Fruit fly (Drosophila melanogaster): ENCODE measurements around the gene abd-A.

abd-A gene

DNA sequence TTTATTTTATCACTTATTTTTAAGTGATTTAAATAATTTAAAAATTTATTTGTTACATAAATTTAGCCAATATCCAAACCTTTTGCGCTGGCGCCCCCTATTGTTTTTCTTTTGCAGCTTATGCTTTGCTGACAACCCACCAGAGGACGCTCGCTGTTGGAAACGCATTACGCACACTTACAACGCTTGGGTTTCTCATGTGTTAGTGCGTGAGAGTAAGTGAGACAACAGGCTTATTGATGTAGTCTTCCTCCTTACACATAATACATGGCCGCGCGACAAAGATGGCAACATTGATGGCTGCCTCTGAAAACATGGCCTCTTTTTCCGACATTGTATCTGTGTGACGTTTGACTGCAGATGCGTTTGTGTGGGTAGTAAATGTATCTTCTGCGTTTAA lies 39.4 kb upstream of the abd-A start (continued):
- peak; percentile 74 for TF ChIP-seq NfI (GFP tag; optimal IDR thresholded peaks at IDR 0.05)
- peak; percentile 41 for TF ChIP-seq CG10267 (tag; optimal IDR thresholded peaks at IDR 0.05)
- peak; percentile 65 for TF ChIP-seq p53 (GFP tag; optimal IDR thresholded peaks at IDR 0.05)
- no peak for TF ChIP-seq CG4854 (GFP tag; optimal IDR thresholded peaks at IDR 0.05)
- peak; percentile 36 for TF ChIP-seq Optix (GFP tag; IDR thresholded peaks at IDR 0.05)
- TF ChIP-seq D19A (tag; optimal IDR thresholded peaks at IDR 0.05), result peak; percentile 14
- no peak for TF ChIP-seq Dll (GFP tag; IDR thresholded peaks at IDR 0.05; ENCODE audit: partially characterized antibody)
- peak; percentile 53 for TF ChIP-seq CG13775 (GFP tag; optimal IDR thresholded peaks at IDR 0.05)
- peak; percentile 57 for TF ChIP-seq CG30431 (GFP tag; optimal IDR thresholded peaks at IDR 0.05)
- TF ChIP-seq CG8089 (GFP tag; optimal IDR thresholded peaks at IDR 0.05), result peak; percentile 26
- TF ChIP-seq rib (GFP tag; IDR thresholded peaks at IDR 0.05), result 0 out of 2 replicates have a peak, but pooled peaks have one; percentile 28
- peak; percentile 72 for TF ChIP-seq CG17328 (GFP tag; IDR thresholded peaks at IDR 0.05)
- peak; percentile 72 for TF ChIP-seq sisA (GFP tag; IDR thresholded peaks at IDR 0.05)
- peak; percentile 92 for TF ChIP-seq Med (GFP tag)
- TF ChIP-seq nerfin-2 (GFP tag; IDR thresholded peaks at IDR 0.05; ENCODE audit: partially characterized antibody), result no peak
- TF ChIP-seq HLH4C (GFP tag; IDR thresholded peaks at IDR 0.05; ENCODE audit: partially characterized antibody), result no peak; the same call in 2 of the 3 replicates
- peak; percentile 87 for TF ChIP-seq Xbp1 (GFP tag; optimal IDR thresholded peaks at IDR 0.05)
- TF ChIP-seq gfzf (GFP tag; optimal IDR thresholded peaks at IDR 0.05), result no peak
- TF ChIP-seq br (optimal IDR thresholded peaks at IDR 0.05), result no peak
- peak; percentile 38 for TF ChIP-seq pnt (GFP tag; optimal IDR thresholded peaks at IDR 0.05)
- TF ChIP-seq CG15011 (GFP tag; optimal IDR thresholded peaks at IDR 0.05), result no peak
- peak; percentile 55 for TF ChIP-seq CG1233 (GFP tag; optimal IDR thresholded peaks at IDR 0.05)
- TF ChIP-seq MTF-1 (GFP tag; optimal IDR thresholded peaks at IDR 0.05; ENCODE audit: borderline replicate concordance), result peak; percentile 55
- no peak for TF ChIP-seq CG10565 (GFP tag; optimal IDR thresholded peaks at IDR 0.05)
- TF ChIP-seq Hr3 (GFP tag; optimal IDR thresholded peaks at IDR 0.05), result peak; percentile 79
- TF ChIP-seq bsh (GFP tag; optimal IDR thresholded peaks at IDR 0.05), result peak in 1 of 2 experiments; percentile 67
- TF ChIP-seq Sry-β (GFP tag; optimal IDR thresholded peaks at IDR 0.05), result no peak
- no peak; the same call in 1 of the 2 replicates for TF ChIP-seq bowl (GFP tag; IDR thresholded peaks at IDR 0.05)
- TF ChIP-seq dpn (GFP tag; optimal IDR thresholded peaks at IDR 0.05), result peak; percentile 66 to 74
- peak; percentile 72 for TF ChIP-seq CG30403 (GFP tag; optimal IDR thresholded peaks at IDR 0.05)
- no peak for TF ChIP-seq dan (GFP tag; IDR thresholded peaks at IDR 0.05)
- peak; percentile 60 for TF ChIP-seq CG1603 (tag; optimal IDR thresholded peaks at IDR 0.05)
- no peak for TF ChIP-seq CG17612 (GFP tag; IDR thresholded peaks at IDR 0.05)
- peak; percentile 28; the same call in 1 of the 2 replicates for TF ChIP-seq CG11696 (GFP tag; IDR thresholded peaks at IDR 0.05)
- peak; percentile 20 for TF ChIP-seq CG12104 (GFP tag; optimal IDR thresholded peaks at IDR 0.05)
- no peak for TF ChIP-seq sima (GFP tag; optimal IDR thresholded peaks at IDR 0.05)
- TF ChIP-seq scrt (GFP tag; optimal IDR thresholded peaks at IDR 0.05), result no peak
- peak; percentile 100 for TF ChIP-seq phol (tag; optimal IDR thresholded peaks at IDR 0.05)
- peak; percentile 39 for TF ChIP-seq CG18764 (GFP tag; optimal IDR thresholded peaks at IDR 0.05)
- no peak for TF ChIP-seq CG18599 (GFP tag; optimal IDR thresholded peaks at IDR 0.05)
- peak; percentile 65 for TF ChIP-seq CG10959 (GFP tag; IDR thresholded peaks at IDR 0.05)
- TF ChIP-seq CG14014 (GFP tag; IDR thresholded peaks at IDR 0.05), result peak; percentile 17; the same call in 1 of the 2 replicates
- peak; percentile 68 for TF ChIP-seq CG4424 (GFP tag; optimal IDR thresholded peaks at IDR 0.05)
- peak; percentile 42 for TF ChIP-seq Atf6 (GFP tag; IDR thresholded peaks at IDR 0.05)
- TF ChIP-seq zf30C (GFP tag; optimal IDR thresholded peaks at IDR 0.05), result peak; percentile 6
- peak; percentile 51; the same call in 1 of the 2 replicates for TF ChIP-seq ttk (GFP tag; IDR thresholded peaks at IDR 0.05)
- TF ChIP-seq CG3407 (GFP tag; optimal IDR thresholded peaks at IDR 0.05), result no peak
- TF ChIP-seq lmd (GFP tag; IDR thresholded peaks at IDR 0.05), result no peak; the same call in 1 of the 2 replicates
- TF ChIP-seq Awh (GFP tag; IDR thresholded peaks at IDR 0.05), result peak; percentile 54
- TF ChIP-seq Antp (GFP tag; optimal IDR thresholded peaks at IDR 0.05), result peak; percentile 67
- TF ChIP-seq vfl (GFP tag; optimal IDR thresholded peaks at IDR 0.05), result no peak
